Fruit fly (Drosophila melanogaster) whole organism: ENCODE data around the gene cold.

Experiments
- CG8478 ChIP-seq: fragments of >200 bp; optimal IDR thresholded peaks from 2 replicates; lab custom pipeline; 2018; ENCODE audit warnings: inconsistent platforms
- Dll ChIP-seq: fragments of >200 bp; optimal IDR thresholded peaks from 2 replicates; lab custom pipeline; 2017
- EcR ChIP-seq, 2 experiments: fragments of >200 bp; optimal IDR thresholded peaks; 2 replicates each; lab custom pipeline; 2017; ENCODE audit warnings: missing biosample characterization in 2 of 2, missing genetic modification characterization in 2 of 2, missing genetic modification reagents in 2 of 2
- pan ChIP-seq: fragments of >200 bp; optimal IDR thresholded peaks from 2 replicates; lab custom pipeline; 2017
- psq ChIP-seq: fragments of >200 bp; optimal IDR thresholded peaks from 2 replicates; lab custom pipeline; 2017
- usp ChIP-seq: fragments of >200 bp; optimal IDR thresholded peaks from 2 replicates; lab custom pipeline; 2017; ENCODE audit warnings: missing biosample characterization, missing genetic modification characterization, mixed read lengths

The cold gene

DNA sequence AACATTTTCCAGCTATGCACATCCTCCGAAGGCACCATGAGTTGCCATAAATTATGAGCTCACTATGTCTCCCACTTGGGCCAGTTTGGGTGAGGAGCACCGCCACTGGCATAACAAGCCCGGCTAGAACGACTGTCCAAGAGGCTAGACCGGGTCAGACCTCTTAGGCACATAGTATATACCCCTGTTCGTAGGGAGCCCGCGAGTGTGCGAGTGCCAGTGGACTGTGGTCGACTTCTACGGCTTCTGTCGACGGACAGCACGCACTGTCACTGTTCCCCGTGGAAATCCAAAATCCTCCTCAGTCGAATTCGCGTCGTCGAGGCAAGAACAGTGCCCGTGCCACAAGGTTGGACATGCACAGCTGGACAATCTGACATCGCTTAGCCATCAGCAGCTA is 3.1 kb downstream of the cold start, which contains the start of gene Pph13:
TSS of gene Pph13 (plus strand) at position 301 of the 400 bp plus-strand sequence.
- TF ChIP-seq Dll (lab: Kevin White, UChicago) (no peak), pan (lab: Kevin White, UChicago) (no peak), EcR (GFP tag; optimal IDR thresholded peaks at IDR 0.05; lab: Kevin White, UChicago) (no peak), CG8478 (lab: Kevin White, UChicago) (no peak), usp (GFP tag; lab: Kevin White, UChicago) (no peak), psq (lab: Kevin White, UChicago) (no peak)

DNA sequence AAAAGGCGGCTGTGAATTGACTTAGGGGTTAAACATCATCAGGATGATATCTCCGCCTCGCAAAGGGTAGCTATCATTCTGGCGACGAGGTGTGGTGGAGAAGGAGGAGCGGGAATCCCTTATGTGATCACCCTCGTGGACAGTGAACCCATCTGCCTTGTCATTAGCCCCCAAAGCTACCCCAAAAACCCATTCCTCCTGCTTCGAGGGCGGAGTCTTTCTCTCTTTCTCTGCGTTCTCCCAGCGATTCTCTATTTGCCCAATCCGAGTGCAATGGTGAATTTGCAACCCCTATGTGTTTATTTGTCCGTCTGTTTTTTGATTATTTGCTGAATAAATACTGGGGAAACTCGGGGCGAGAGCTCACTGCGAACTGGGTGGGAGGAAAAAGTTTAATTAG is 11.2 kb downstream of the cold start:
- TF ChIP-seq pan (lab: Kevin White, UChicago) (no peak), CG8478 (lab: Kevin White, UChicago) (no peak), psq (lab: Kevin White, UChicago) (no peak), usp (GFP tag; lab: Kevin White, UChicago) (no peak), Dll (lab: Kevin White, UChicago) (no peak), EcR (GFP tag; optimal IDR thresholded peaks at IDR 0.05; lab: Kevin White, UChicago) (no peak)

dm6 chr2L:591511-591910 is 17.4 kb downstream of the cold start:
- no peak for TF ChIP-seq pan (lab: Kevin White, UChicago)
- no peak for TF ChIP-seq usp (GFP tag; lab: Kevin White, UChicago)
- TF ChIP-seq psq (lab: Kevin White, UChicago), result no peak
- TF ChIP-seq EcR (GFP tag; optimal IDR thresholded peaks at IDR 0.05; lab: Kevin White, UChicago), result no peak
- TF ChIP-seq Dll (lab: Kevin White, UChicago), result no peak
- no peak for TF ChIP-seq CG8478 (lab: Kevin White, UChicago)

- no peak for TF ChIP-seq usp (GFP tag; lab: Kevin White, UChicago)
- no peak for TF ChIP-seq CG8478 (lab: Kevin White, UChicago)
- TF ChIP-seq psq (lab: Kevin White, UChicago), result no peak
These were observed 20.0 kb downstream of the cold start for dm6 chr2L:594048-594447.

DNA sequence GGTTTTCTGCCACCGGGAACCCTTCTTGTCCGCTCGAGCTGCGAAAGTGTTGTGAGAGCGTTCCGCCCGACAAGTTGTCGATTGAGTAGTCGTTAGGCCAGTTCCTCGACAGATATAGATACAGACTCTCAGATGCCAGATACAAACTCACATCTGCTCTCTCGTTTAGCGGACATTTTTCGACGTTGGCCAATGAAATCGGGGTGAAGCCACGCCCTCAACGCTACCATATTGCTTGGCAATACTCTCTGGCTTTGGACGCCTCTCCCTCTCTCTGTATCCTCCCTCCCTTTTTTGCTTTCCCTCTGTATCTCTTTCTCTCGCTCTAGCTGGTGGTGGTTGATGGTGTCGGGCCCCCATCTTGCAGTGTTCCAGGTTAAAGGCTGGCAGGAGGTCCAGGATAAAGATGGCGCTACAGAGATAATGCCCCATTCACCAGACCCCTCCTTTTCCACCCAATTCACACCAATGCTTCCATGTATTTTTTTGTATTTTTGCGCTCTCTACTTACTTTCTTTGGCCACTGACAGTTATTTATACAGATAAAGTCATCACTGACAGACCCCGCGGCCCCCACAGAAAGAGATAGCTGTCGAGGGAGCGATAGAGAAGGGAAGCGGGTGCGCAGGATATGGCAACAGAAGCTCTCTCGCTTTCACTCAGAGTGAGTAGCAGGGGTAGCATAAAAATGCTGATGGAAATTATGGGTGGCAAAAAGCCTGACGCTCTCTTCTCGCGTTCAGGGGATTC is 20.7 kb downstream of the cold start, which contains the start of gene Gsc:
TSS of gene Gsc (minus strand) at position 51 of the 750 bp plus-strand sequence.
- TF ChIP-seq usp (GFP tag; lab: Kevin White, UChicago), result no peak
- no peak for TF ChIP-seq CG8478 (lab: Kevin White, UChicago)
- no peak for TF ChIP-seq Dll (lab: Kevin White, UChicago)
- no peak for TF ChIP-seq psq (lab: Kevin White, UChicago)
- no peak for TF ChIP-seq EcR (GFP tag; optimal IDR thresholded peaks at IDR 0.05; lab: Kevin White, UChicago)
- TF ChIP-seq pan (lab: Kevin White, UChicago), result no peak

dm6 chr2L:597771-598170 is 23.7 kb downstream of the cold start:
- TF ChIP-seq EcR (GFP tag; optimal IDR thresholded peaks at IDR 0.05; lab: Kevin White, UChicago) (no peak), psq (lab: Kevin White, UChicago) (no peak), pan (lab: Kevin White, UChicago) (no peak), usp (GFP tag; lab: Kevin White, UChicago) (no peak), CG8478 (lab: Kevin White, UChicago) (no peak), Dll (lab: Kevin White, UChicago) (no peak)

dm6 chr2L:601848-602247 is 27.8 kb downstream of the cold start:
- TF ChIP-seq CG8478 (lab: Kevin White, UChicago), result no peak
- TF ChIP-seq Dll (lab: Kevin White, UChicago), result no peak

dm6 chr2L:602439-602879 is 28.4 kb downstream of the cold start, which contains the start of gene CG13689:
Gene CG13689, plus strand, starts transcription at chr2L:602813.
- no peak for TF ChIP-seq EcR (GFP tag; optimal IDR thresholded peaks at IDR 0.05; lab: Kevin White, UChicago)
- no peak for TF ChIP-seq pan (lab: Kevin White, UChicago)

- TF ChIP-seq pan (lab: Kevin White, UChicago), result no peak
- TF ChIP-seq Dll (lab: Kevin White, UChicago), result no peak
- no peak for TF ChIP-seq psq (lab: Kevin White, UChicago)
- no peak for TF ChIP-seq usp (GFP tag; lab: Kevin White, UChicago)
- TF ChIP-seq EcR (GFP tag; optimal IDR thresholded peaks at IDR 0.05; lab: Kevin White, UChicago), result no peak
- no peak for TF ChIP-seq CG8478 (lab: Kevin White, UChicago)
These were observed 30.0 kb downstream of the cold start for dm6 chr2L:604060-604459.

- TF ChIP-seq Dll (lab: Kevin White, UChicago) (no peak), psq (lab: Kevin White, UChicago) (no peak), EcR (GFP tag; optimal IDR thresholded peaks at IDR 0.05; lab: Kevin White, UChicago) (no peak), pan (lab: Kevin White, UChicago) (no peak), usp (GFP tag; lab: Kevin White, UChicago) (no peak), CG8478 (lab: Kevin White, UChicago) (no peak)
These were observed 32.1 kb downstream of the cold start for dm6 chr2L:606165-606564.

- TF ChIP-seq psq (lab: Kevin White, UChicago) (no peak), pan (lab: Kevin White, UChicago) (no peak), usp (GFP tag; lab: Kevin White, UChicago) (no peak), EcR (GFP tag; optimal IDR thresholded peaks at IDR 0.05; lab: Kevin White, UChicago) (no peak), Dll (lab: Kevin White, UChicago) (no peak), CG8478 (lab: Kevin White, UChicago) (no peak)
These were observed 32.9 kb downstream of the cold start for dm6 chr2L:606952-607351.

DNA sequence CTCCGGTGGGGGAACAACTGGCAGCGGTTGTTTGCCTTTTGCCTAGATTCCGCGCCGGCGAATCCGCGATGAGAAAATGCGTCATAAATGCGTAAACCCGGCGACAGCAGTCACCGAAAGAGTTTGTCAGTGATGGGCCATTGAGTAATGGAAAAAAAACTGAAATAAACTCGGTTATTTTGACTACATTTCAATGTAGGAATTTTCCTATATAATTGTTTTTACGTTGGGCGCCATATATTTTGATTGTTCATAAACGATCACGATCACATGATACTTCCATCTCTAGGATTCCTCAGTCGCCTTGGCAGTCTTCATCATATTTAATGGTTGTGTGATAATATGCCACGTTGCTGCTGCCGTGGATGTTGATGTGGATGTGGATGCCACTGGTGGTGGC is 34.1 kb downstream of the cold start:
- TF ChIP-seq CG8478 (lab: Kevin White, UChicago), result no peak
- TF ChIP-seq Dll (lab: Kevin White, UChicago), result no peak
- no peak for TF ChIP-seq EcR (GFP tag; optimal IDR thresholded peaks at IDR 0.05; lab: Kevin White, UChicago)
- no peak for TF ChIP-seq pan (lab: Kevin White, UChicago)
- no peak for TF ChIP-seq psq (lab: Kevin White, UChicago)
- TF ChIP-seq usp (GFP tag; lab: Kevin White, UChicago), result no peak
